Worm (Caenorhabditis elegans): ENCODE measurements around the gene C56C10.6.

- TF ChIP-seq mdl-1 (tag; optimal IDR thresholded peaks at IDR 0.05), result no peak
- no peak for TF ChIP-seq nhr-77 (tag; optimal IDR thresholded peaks at IDR 0.05)
Measured at ce11 chrII:6612544-6612943, 31.4 kb upstream of the C56C10.6 start.
